Worm (Caenorhabditis elegans): Measurements from ENCODE around the gene fbxb-51.

The fbxb-51 gene

ce11 chrII:1579886-1580285 lies 29.4 kb downstream of the fbxb-51 start, which contains the start of gene math-38:
TSS of gene math-38 (minus strand) at chrII:1579986.
- TF ChIP-seq flt-1 (GFP tag; IDR thresholded peaks at IDR 0.05) = no peak
- no peak for TF ChIP-seq hmbx-1 (tag; optimal IDR thresholded peaks at IDR 0.05)
- TF ChIP-seq scrt-1 (GFP tag; IDR thresholded peaks at IDR 0.05) = no peak
- TF ChIP-seq tra-4 (tag; optimal IDR thresholded peaks at IDR 0.05) = no peak
- no peak for TF ChIP-seq F13C5.2 (tag; optimal IDR thresholded peaks at IDR 0.05)
- TF ChIP-seq ets-7 (tag; optimal IDR thresholded peaks at IDR 0.05) = no peak
- TF ChIP-seq tbx-11 (GFP tag; IDR thresholded peaks at IDR 0.05) = no peak
- no peak for TF ChIP-seq aly-1 (tag; optimal IDR thresholded peaks at IDR 0.05)
- no peak for TF ChIP-seq hnd-1 (tag; optimal IDR thresholded peaks at IDR 0.05)
- no peak for TF ChIP-seq hmg-4 (GFP tag; optimal IDR thresholded peaks at IDR 0.05)
- no peak for TF ChIP-seq sea-1 (GFP tag; conservative IDR thresholded peaks at IDR 0.05)
- TF ChIP-seq B0310.2 (tag; optimal IDR thresholded peaks at IDR 0.05) = no peak
- TF ChIP-seq ceh-36 (tag; optimal IDR thresholded peaks at IDR 0.05) = no peak
- TF ChIP-seq pes-1 (GFP tag; IDR thresholded peaks at IDR 0.05) = no peak

ce11 chrII:1584140-1584539 lies 33.6 kb downstream of the fbxb-51 start, which contains the start of gene clec-21:
TSS of gene clec-21 (minus strand) at chrII:1584240.
- TF ChIP-seq pes-1 (GFP tag; IDR thresholded peaks at IDR 0.05) (no peak), tbx-11 (GFP tag; IDR thresholded peaks at IDR 0.05) (no peak), ets-7 (tag; optimal IDR thresholded peaks at IDR 0.05) (no peak), aly-1 (tag; optimal IDR thresholded peaks at IDR 0.05) (no peak), hnd-1 (tag; optimal IDR thresholded peaks at IDR 0.05) (no peak), scrt-1 (GFP tag; IDR thresholded peaks at IDR 0.05) (no peak), tbx-37 (GFP tag; conservative IDR thresholded peaks at IDR 0.05) (no peak), hmg-4 (GFP tag; optimal IDR thresholded peaks at IDR 0.05) (no peak), B0310.2 (tag; optimal IDR thresholded peaks at IDR 0.05) (no peak), ceh-36 (tag; optimal IDR thresholded peaks at IDR 0.05) (no peak), sea-1 (GFP tag; conservative IDR thresholded peaks at IDR 0.05) (no peak), flt-1 (GFP tag; IDR thresholded peaks at IDR 0.05) (no peak), ceh-13 (GFP tag; optimal IDR thresholded peaks at IDR 0.05) (no peak), hmbx-1 (tag; optimal IDR thresholded peaks at IDR 0.05) (no peak), ama-1 (optimal IDR thresholded peaks at IDR 0.05) (no peak)

- TF ChIP-seq ceh-13 (GFP tag; optimal IDR thresholded peaks at IDR 0.05) (no peak), F13C5.2 (tag; optimal IDR thresholded peaks at IDR 0.05) (no peak), ets-7 (tag; optimal IDR thresholded peaks at IDR 0.05) (no peak), ceh-36 (tag; optimal IDR thresholded peaks at IDR 0.05) (no peak), flt-1 (GFP tag; IDR thresholded peaks at IDR 0.05) (no peak), ama-1 (optimal IDR thresholded peaks at IDR 0.05) (no peak), scrt-1 (GFP tag; IDR thresholded peaks at IDR 0.05) (no peak), sea-1 (GFP tag; conservative IDR thresholded peaks at IDR 0.05) (no peak), aly-1 (tag; optimal IDR thresholded peaks at IDR 0.05) (no peak), tbx-11 (GFP tag; IDR thresholded peaks at IDR 0.05) (no peak), hmg-4 (GFP tag; optimal IDR thresholded peaks at IDR 0.05) (no peak), hmbx-1 (tag; optimal IDR thresholded peaks at IDR 0.05) (no peak), tbx-37 (GFP tag; conservative IDR thresholded peaks at IDR 0.05) (no peak), pes-1 (GFP tag; IDR thresholded peaks at IDR 0.05) (no peak), B0310.2 (tag; optimal IDR thresholded peaks at IDR 0.05) (no peak), hnd-1 (tag; optimal IDR thresholded peaks at IDR 0.05) (no peak), tra-4 (tag; optimal IDR thresholded peaks at IDR 0.05) (no peak)
These were observed 35.8 kb downstream of the fbxb-51 start, which contains the start of gene T07H3.8 for ce11 chrII:1586305-1586704. TSS of gene T07H3.8 (plus strand) at chrII:1586605.

- no peak for TF ChIP-seq ceh-36 (tag; optimal IDR thresholded peaks at IDR 0.05)
- TF ChIP-seq flt-1 (GFP tag; IDR thresholded peaks at IDR 0.05) = no peak
- no peak for TF ChIP-seq F13C5.2 (tag; optimal IDR thresholded peaks at IDR 0.05)
- no peak for TF ChIP-seq ceh-13 (GFP tag; optimal IDR thresholded peaks at IDR 0.05)
- no peak for TF ChIP-seq hmbx-1 (tag; optimal IDR thresholded peaks at IDR 0.05)
- TF ChIP-seq tbx-37 (GFP tag; conservative IDR thresholded peaks at IDR 0.05) = no peak
- no peak for TF ChIP-seq ets-7 (tag; optimal IDR thresholded peaks at IDR 0.05)
- no peak for TF ChIP-seq hnd-1 (tag; optimal IDR thresholded peaks at IDR 0.05)
- no peak for TF ChIP-seq sea-1 (GFP tag; conservative IDR thresholded peaks at IDR 0.05)
- TF ChIP-seq B0310.2 (tag; optimal IDR thresholded peaks at IDR 0.05) = no peak
- no peak for TF ChIP-seq tra-4 (tag; optimal IDR thresholded peaks at IDR 0.05)
These were observed 39.3 kb downstream of the fbxb-51 start, which contains the start of gene T07H3.7 for ce11 chrII:1589845-1590244. TSS of gene T07H3.7 (minus strand) at chrII:1589945.

- TF ChIP-seq tbx-37 (GFP tag; conservative IDR thresholded peaks at IDR 0.05) (no peak), sea-1 (GFP tag; conservative IDR thresholded peaks at IDR 0.05) (no peak), ama-1 (optimal IDR thresholded peaks at IDR 0.05) (no peak), ceh-36 (tag; optimal IDR thresholded peaks at IDR 0.05) (no peak), ceh-13 (GFP tag; optimal IDR thresholded peaks at IDR 0.05) (no peak), F13C5.2 (tag; optimal IDR thresholded peaks at IDR 0.05) (no peak)
These were observed 44.6 kb downstream of the fbxb-51 start, which contains the start of gene clec-20 for ce11 chrII:1595137-1595536. TSS of gene clec-20 (minus strand) at chrII:1595237.

- TF ChIP-seq hmg-4 (GFP tag; optimal IDR thresholded peaks at IDR 0.05) = no peak
These were observed 46.9 kb downstream of the fbxb-51 start, which contains the start of gene bath-46 for ce11 chrII:1597101-1598088. TSS of gene bath-46 (plus strand) at chrII:1597906.

- TF ChIP-seq tra-4 (tag; optimal IDR thresholded peaks at IDR 0.05) (no peak), ceh-13 (GFP tag; optimal IDR thresholded peaks at IDR 0.05) (no peak), scrt-1 (GFP tag; IDR thresholded peaks at IDR 0.05) (no peak), sea-1 (GFP tag; conservative IDR thresholded peaks at IDR 0.05) (no peak), hmbx-1 (tag; optimal IDR thresholded peaks at IDR 0.05) (no peak), F13C5.2 (tag; optimal IDR thresholded peaks at IDR 0.05) (no peak), tbx-11 (GFP tag; IDR thresholded peaks at IDR 0.05) (no peak), aly-1 (tag; optimal IDR thresholded peaks at IDR 0.05) (no peak), ceh-36 (tag; optimal IDR thresholded peaks at IDR 0.05) (no peak), tbx-37 (GFP tag; conservative IDR thresholded peaks at IDR 0.05) (no peak), hmg-4 (GFP tag; optimal IDR thresholded peaks at IDR 0.05) (no peak), hnd-1 (tag; optimal IDR thresholded peaks at IDR 0.05) (no peak), pes-1 (GFP tag; IDR thresholded peaks at IDR 0.05) (no peak), ama-1 (optimal IDR thresholded peaks at IDR 0.05) (no peak), flt-1 (GFP tag; IDR thresholded peaks at IDR 0.05) (no peak), B0310.2 (tag; optimal IDR thresholded peaks at IDR 0.05) (no peak), ets-7 (tag; optimal IDR thresholded peaks at IDR 0.05) (no peak)
These were observed 50.1 kb downstream of the fbxb-51 start, which contains the start of gene bath-26 for ce11 chrII:1600661-1601060. TSS of gene bath-26 (minus strand) at chrII:1600761.
